Fruit fly (Drosophila melanogaster) whole organism: ENCODE results near the gene CG6432.

Experiments used
- CG8478 ChIP-seq: fragments of >200 bp; optimal IDR thresholded peaks from 2 replicates; lab custom pipeline; 2018; ENCODE audit warnings: inconsistent platforms
- Dll ChIP-seq: fragments of >200 bp; optimal IDR thresholded peaks from 2 replicates; lab custom pipeline; 2017
- EcR ChIP-seq, 2 experiments: fragments of >200 bp; optimal IDR thresholded peaks; 2 replicates each; lab custom pipeline; 2017; ENCODE audit warnings: missing biosample characterization in 2 of 2, missing genetic modification characterization in 2 of 2, missing genetic modification reagents in 2 of 2
- usp ChIP-seq: fragments of >200 bp; optimal IDR thresholded peaks from 2 replicates; lab custom pipeline; 2017; ENCODE audit warnings: missing biosample characterization, missing genetic modification characterization, mixed read lengths

dm6 chr3R:24301520-24301919, 35.2 kb upstream of the CG6432 start:
- TF ChIP-seq usp: no peak
- no peak for TF ChIP-seq EcR (GFP tag; optimal IDR thresholded peaks at IDR 0.05; lab: Kevin White, UChicago)
- no peak for TF ChIP-seq CG8478 (lab: Kevin White, UChicago)
- TF ChIP-seq Dll (lab: Kevin White, UChicago): no peak
